Worm (Caenorhabditis elegans): ENCODE results near the gene mam-4.

DNA sequence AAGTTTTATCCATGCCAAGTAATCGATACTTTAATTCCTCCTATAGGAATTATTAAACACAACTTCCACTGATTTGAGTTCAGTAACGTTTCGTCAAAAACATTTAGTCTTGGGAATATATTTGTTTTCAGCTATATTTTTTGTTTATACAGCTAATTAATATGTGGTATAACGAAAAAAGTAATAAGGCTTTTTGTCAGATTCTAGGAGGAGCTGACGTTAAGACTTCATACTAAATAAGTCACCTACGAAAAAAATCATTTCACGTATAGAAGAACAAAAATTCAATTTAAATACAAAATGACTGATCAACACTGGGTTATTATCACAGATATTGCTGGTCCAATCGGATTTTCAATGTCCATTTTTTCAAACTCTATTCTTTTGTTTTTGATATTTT lies 20.8 kb downstream of the mam-4 start, which contains the start of gene str-115:
- TF ChIP-seq unc-55 (GFP tag; optimal IDR thresholded peaks at IDR 0.05) = no peak
- no peak for TF ChIP-seq pqm-1 (tag; optimal IDR thresholded peaks at IDR 0.05)
- TF ChIP-seq nhr-11 (tag; optimal IDR thresholded peaks at IDR 0.05) = no peak
- no peak for TF ChIP-seq pha-4 (tag; optimal IDR thresholded peaks at IDR 0.05)
- no peak for TF ChIP-seq unc-3 (GFP tag; conservative IDR thresholded peaks at IDR 0.05)
- TF ChIP-seq unc-3 (tag; optimal IDR thresholded peaks at IDR 0.05) = no peak
- TF ChIP-seq pat-9 (tag; optimal IDR thresholded peaks at IDR 0.05) = no peak
- TF ChIP-seq C38D4.7 (GFP tag; optimal IDR thresholded peaks at IDR 0.05) = no peak
- no peak for TF ChIP-seq ceh-22 (tag; optimal IDR thresholded peaks at IDR 0.05)
- TF ChIP-seq dve-1 (tag; optimal IDR thresholded peaks at IDR 0.05) = no peak
- TF ChIP-seq ceh-14 (tag; optimal IDR thresholded peaks at IDR 0.05) = no peak
- no peak for TF ChIP-seq sox-4 (tag; optimal IDR thresholded peaks at IDR 0.05)
- no peak for TF ChIP-seq ceh-19 (GFP tag; optimal IDR thresholded peaks at IDR 0.05)
- TF ChIP-seq fkh-10 (GFP tag; optimal IDR thresholded peaks at IDR 0.05) = no peak
- no peak for TF ChIP-seq odd-2 (tag; optimal IDR thresholded peaks at IDR 0.05)

Data from whole organism, late embryonic.